Worm (Caenorhabditis elegans) whole organism, L4 larva: ENCODE results near the gene F34D10.9.

Experiments used
- Y5F2A.4 ChIP-seq: fragments of 200-800 bp; sonication (Bioruptor generic); optimal IDR thresholded peaks from 2 replicates; lab custom pipeline; 2018; ENCODE audit warnings: mild to moderate bottlenecking, missing genetic modification characterization, missing compliant biosample characterization
- ZK337.2 ChIP-seq: fragments of 200-800 bp; sonication (Bioruptor generic); IDR thresholded peaks from 2 replicates; pipeline ENCODE4 v1.3.6; 2022; ENCODE audit warnings: missing genetic modification reagents, missing genetic modification characterization, missing compliant biosample characterization
- ama-1 ChIP-seq: fragments of 150-350 bp; optimal IDR thresholded peaks from 2 replicates; lab custom pipeline; 2014; ENCODE audit warnings: inconsistent platforms, mixed read lengths
- ceh-82 ChIP-seq: sonication (generic microtip); optimal IDR thresholded peaks from 2 replicates; lab custom pipeline; 2017; ENCODE audit warnings: missing biosample characterization, missing genetic modification characterization
- cey-2 ChIP-seq: sonication (generic microtip); optimal IDR thresholded peaks from 3 replicates; lab custom pipeline; 2017; ENCODE audit warnings: missing genetic modification characterization, mild to moderate bottlenecking, missing compliant biosample characterization, antibody characterized with exemption, borderline replicate concordance; ENCODE audit not compliant: insufficient read depth
- mdl-1 ChIP-seq, 2 experiments: fragments of 150-350 bp in 1 of 2; sonication (generic microtip) in 1 of 2; optimal IDR thresholded peaks; 2 replicates each; lab custom pipeline; 2014 to 2017; ENCODE audit warnings: missing biosample characterization in 2 of 2, missing genetic modification characterization in 2 of 2
- mep-1 ChIP-seq: fragments of 150-350 bp; sonication (generic microtip); optimal IDR thresholded peaks from 3 replicates; lab custom pipeline; 2014; ENCODE audit warnings: missing biosample characterization, missing genetic modification characterization
- nhr-237 ChIP-seq: sonication (generic microtip); optimal IDR thresholded peaks from 2 replicates; lab custom pipeline; 2017; ENCODE audit warnings: missing biosample characterization, missing genetic modification characterization

DNA sequence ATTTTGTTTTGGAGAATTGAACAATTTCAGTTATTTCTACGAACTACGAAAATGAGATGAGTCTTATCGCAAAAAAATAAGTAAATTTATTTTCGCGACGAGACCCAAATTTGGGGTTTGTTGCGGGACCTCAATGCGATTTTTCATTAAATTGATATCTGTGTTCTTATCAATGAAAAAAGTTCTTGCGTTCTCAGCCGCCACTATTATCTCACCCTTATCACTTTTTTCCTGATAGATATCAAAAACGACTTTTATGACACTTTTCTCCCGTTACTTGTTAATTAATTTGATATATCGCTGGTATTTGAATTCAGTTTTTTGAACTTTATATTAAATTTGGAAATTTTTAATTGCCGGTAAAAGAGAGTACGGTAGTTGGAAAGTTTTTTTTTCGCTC lies 13.9 kb upstream of the F34D10.9 start:
- TF ChIP-seq cey-2 (tag; lab: Kevin White, UChicago) = no peak
- no peak for TF ChIP-seq ama-1 (lab: Kevin White, UChicago)
- no peak for TF ChIP-seq Y5F2A.4
- TF ChIP-seq ceh-82 (tag; lab: Kevin White, UChicago) = no peak
- TF ChIP-seq mdl-1 (tag; optimal IDR thresholded peaks at IDR 0.05; lab: Kevin White, UChicago) = no peak
- no peak for TF ChIP-seq mep-1
- no peak for TF ChIP-seq ZK337.2 (GFP tag; lab: Robert Waterston, UW)
- no peak for TF ChIP-seq nhr-237 (tag; lab: Kevin White, UChicago)
